Fruit fly (Drosophila melanogaster) whole organism: Measurements from ENCODE around the gene CG32052.
"Not testable (repeated sequence)": the region's sequence is repeated elsewhere in the genome, so short reads cannot be mapped to it uniquely, and the experiment has no call there.

Experiments
- CG8478 ChIP-seq: fragments of >200 bp; optimal IDR thresholded peaks from 2 replicates; lab custom pipeline; 2018; ENCODE audit warnings: inconsistent platforms
- Dll ChIP-seq: fragments of >200 bp; optimal IDR thresholded peaks from 2 replicates; lab custom pipeline; 2017
- EcR ChIP-seq, 2 experiments: fragments of >200 bp; optimal IDR thresholded peaks; 2 replicates each; lab custom pipeline; 2017; ENCODE audit warnings: missing biosample characterization in 2 of 2, missing genetic modification characterization in 2 of 2, missing genetic modification reagents in 2 of 2
- pan ChIP-seq: fragments of >200 bp; optimal IDR thresholded peaks from 2 replicates; lab custom pipeline; 2017
- psq ChIP-seq: fragments of >200 bp; optimal IDR thresholded peaks from 2 replicates; lab custom pipeline; 2017
- usp ChIP-seq: fragments of >200 bp; optimal IDR thresholded peaks from 2 replicates; lab custom pipeline; 2017; ENCODE audit warnings: missing biosample characterization, missing genetic modification characterization, mixed read lengths

Gene CG32052

dm6 chr3L:9766364-9766763 lies 20.5 kb upstream of the CG32052 start:
- no peak for TF ChIP-seq psq (lab: Kevin White, UChicago)

dm6 chr3L:9767636-9768358 lies 19.0 kb upstream of the CG32052 start:
- TF ChIP-seq CG8478 (lab: Kevin White, UChicago): no peak

- TF ChIP-seq usp (GFP tag; lab: Kevin White, UChicago): no peak
- TF ChIP-seq pan (lab: Kevin White, UChicago): no peak
Measured at dm6 chr3L:9768385-9768784, 18.5 kb upstream of the CG32052 start.

- TF ChIP-seq Dll (lab: Kevin White, UChicago): no peak
- no peak for TF ChIP-seq pan (lab: Kevin White, UChicago)
- TF ChIP-seq EcR (GFP tag; optimal IDR thresholded peaks at IDR 0.05; lab: Kevin White, UChicago): no peak
- TF ChIP-seq CG8478 (lab: Kevin White, UChicago): no peak
- no peak for TF ChIP-seq usp (GFP tag; lab: Kevin White, UChicago)
- no peak for TF ChIP-seq psq (lab: Kevin White, UChicago)
Measured at dm6 chr3L:9775728-9776127, 11.1 kb upstream of the CG32052 start.

- TF ChIP-seq usp (GFP tag; lab: Kevin White, UChicago) (no peak), Dll (lab: Kevin White, UChicago) (no peak), pan (lab: Kevin White, UChicago) (no peak), psq (lab: Kevin White, UChicago) (no peak), EcR (GFP tag; optimal IDR thresholded peaks at IDR 0.05; lab: Kevin White, UChicago) (no peak), CG8478 (lab: Kevin White, UChicago) (no peak)
Measured at dm6 chr3L:9776804-9777393, 9.9 kb upstream of the CG32052 start.

dm6 chr3L:9797587-9797986 lies 10.7 kb downstream of the CG32052 start, which contains the start of gene Zasp67:
Gene Zasp67 (minus strand): TSS chr3L:9797687.
- TF ChIP-seq pan (lab: Kevin White, UChicago) (no peak), EcR (GFP tag; optimal IDR thresholded peaks at IDR 0.05; lab: Kevin White, UChicago) (no peak), Dll (lab: Kevin White, UChicago) (no peak), psq (lab: Kevin White, UChicago) (no peak)

dm6 chr3L:9798120-9798519 lies 11.3 kb downstream of the CG32052 start, which contains the start of gene Ilp1:
Gene Ilp1 (plus strand): TSS chr3L:9798420.
- TF ChIP-seq Dll, CG8478, pan (lab: Kevin White, UChicago): not testable (repeated sequence)

- TF ChIP-seq Dll (lab: Kevin White, UChicago): no peak
- no peak for TF ChIP-seq pan (lab: Kevin White, UChicago)
- TF ChIP-seq psq (lab: Kevin White, UChicago): no peak
- no peak for TF ChIP-seq EcR (GFP tag; optimal IDR thresholded peaks at IDR 0.05; lab: Kevin White, UChicago)
- TF ChIP-seq CG8478 (lab: Kevin White, UChicago): no peak
- TF ChIP-seq usp (GFP tag; lab: Kevin White, UChicago): no peak
Measured at dm6 chr3L:9799398-9799797, 12.6 kb downstream of the CG32052 start, which contains the start of gene Ilp2. Gene Ilp2 (plus strand): TSS chr3L:9799698.

- TF ChIP-seq pan (lab: Kevin White, UChicago) (no peak), usp (GFP tag; lab: Kevin White, UChicago) (no peak), Dll (lab: Kevin White, UChicago) (no peak), EcR (GFP tag; optimal IDR thresholded peaks at IDR 0.05; lab: Kevin White, UChicago) (no peak), CG8478 (lab: Kevin White, UChicago) (no peak), psq (lab: Kevin White, UChicago) (no peak)
Measured at dm6 chr3L:9802020-9802419, 15.2 kb downstream of the CG32052 start, which contains the start of gene Ilp3. Gene Ilp3 (minus strand): TSS chr3L:9802120.

dm6 chr3L:9804125-9804524 lies 17.3 kb downstream of the CG32052 start, which contains the start of gene Ilp4:
Gene Ilp4 (minus strand): TSS chr3L:9804263.
- TF ChIP-seq psq (lab: Kevin White, UChicago) (no peak), EcR (GFP tag; optimal IDR thresholded peaks at IDR 0.05; lab: Kevin White, UChicago) (no peak), pan (lab: Kevin White, UChicago) (no peak), CG8478 (lab: Kevin White, UChicago) (no peak), usp (GFP tag; lab: Kevin White, UChicago) (no peak), Dll (lab: Kevin White, UChicago) (no peak)

dm6 chr3L:9813345-9813897 lies 26.6 kb downstream of the CG32052 start, which contains the start of gene CG43897:
Gene CG43897 (plus strand): TSS chr3L:9813847.
- TF ChIP-seq psq (lab: Kevin White, UChicago) (no peak), pan (lab: Kevin White, UChicago) (no peak), usp (GFP tag; lab: Kevin White, UChicago) (no peak), Dll (lab: Kevin White, UChicago) (no peak), EcR (GFP tag; optimal IDR thresholded peaks at IDR 0.05; lab: Kevin White, UChicago) (no peak), CG8478 (lab: Kevin White, UChicago) (no peak)

- TF ChIP-seq usp (GFP tag; lab: Kevin White, UChicago) (no peak), pan (lab: Kevin White, UChicago) (no peak), psq (lab: Kevin White, UChicago) (no peak), EcR (GFP tag; optimal IDR thresholded peaks at IDR 0.05; lab: Kevin White, UChicago) (no peak), CG8478 (lab: Kevin White, UChicago) (no peak)
Measured at dm6 chr3L:9814621-9815020, 27.8 kb downstream of the CG32052 start.
